Worm (Caenorhabditis elegans) whole organism, young adult: Measurements from ENCODE around the gene K06G5.1.

Experiments
- B0035.1 ChIP-seq: sonication (generic microtip); optimal IDR thresholded peaks from 2 replicates; lab custom pipeline; 2016; ENCODE audit warnings: missing genetic modification characterization, mild to moderate bottlenecking, missing compliant biosample characterization, missing genotype, missing genetic modification reagents
- F22D6.2 ChIP-seq: sonication (generic microtip); optimal IDR thresholded peaks from 2 replicates; lab custom pipeline; 2016; ENCODE audit warnings: mild to moderate bottlenecking, missing genetic modification characterization, missing compliant biosample characterization
- F23B12.7 ChIP-seq: sonication (generic microtip); optimal IDR thresholded peaks from 2 replicates; lab custom pipeline; 2017; ENCODE audit warnings: missing genetic modification characterization, mild to moderate bottlenecking, missing compliant biosample characterization, antibody characterized with exemption, moderate library complexity; ENCODE audit not compliant: insufficient read depth
- F33H1.4 ChIP-seq: fragments of 200-800 bp; sonication (Bioruptor generic); IDR thresholded peaks from 2 replicates; pipeline ENCODE4 v1.3.6; 2022; ENCODE audit warnings: missing genetic modification reagents, missing genetic modification characterization, missing compliant biosample characterization
- F57C9.4 ChIP-seq: sonication (generic microtip); optimal IDR thresholded peaks from 2 replicates; lab custom pipeline; 2017; ENCODE audit warnings: mild to moderate bottlenecking, missing genetic modification characterization, missing compliant biosample characterization
- K12H6.12 ChIP-seq: fragments of 200-800 bp; sonication (Bioruptor generic); optimal IDR thresholded peaks from 2 replicates; lab custom pipeline; 2018; ENCODE audit warnings: mild to moderate bottlenecking, missing genetic modification characterization, missing compliant biosample characterization
- Y67H2A.10 ChIP-seq: fragments of 200-800 bp; sonication (Bioruptor generic); conservative IDR thresholded peaks from 2 replicates; pipeline ENCODE4 v1.3.6; 2022; ENCODE audit warnings: missing genetic modification reagents, missing genetic modification characterization, missing compliant biosample characterization
- Y79H2A.3 ChIP-seq: fragments of 200-800 bp; sonication (Bioruptor generic); conservative IDR thresholded peaks from 2 replicates; pipeline ENCODE4 v1.3.6; 2022; ENCODE audit warnings: missing genetic modification reagents, missing genetic modification characterization, missing compliant biosample characterization
- akir-1 ChIP-seq: fragments of 200-800 bp; sonication (Bioruptor generic); optimal IDR thresholded peaks from 2 replicates; lab custom pipeline; 2018; ENCODE audit warnings: mild to moderate bottlenecking, missing genetic modification characterization, moderate library complexity, missing compliant biosample characterization
- ama-1 ChIP-seq, 3 experiments: fragments of 150-350 bp in 1 of 3; sonication (generic microtip) in 2 of 3; optimal IDR thresholded peaks; 2 replicates each; lab custom pipeline; 2014 to 2018; ENCODE audit warnings: missing biosample characterization in 2 of 3, missing genetic modification characterization in 2 of 3, missing genetic modification reagents in 2 of 3
- attf-5 ChIP-seq: fragments of 200-800 bp; sonication (Bioruptor generic); optimal IDR thresholded peaks from 2 replicates; lab custom pipeline; 2018; ENCODE audit warnings: mild to moderate bottlenecking, missing genetic modification characterization, missing compliant biosample characterization
- attf-6 ChIP-seq: fragments of 200-800 bp; sonication (Bioruptor generic); IDR thresholded peaks from 2 replicates; pipeline ENCODE4 v1.3.6; 2022; ENCODE audit warnings: missing genetic modification reagents, missing genetic modification characterization, missing compliant biosample characterization
- bed-1 ChIP-seq: fragments of 200-800 bp; sonication (Bioruptor generic); IDR thresholded peaks from 2 replicates; pipeline ENCODE4 v1.3.6; 2022; ENCODE audit warnings: missing genetic modification reagents, missing genetic modification characterization, missing compliant biosample characterization
- cebp-1 ChIP-seq, 2 experiments: fragments of 200-800 bp in 1 of 2; sonication (Bioruptor generic) in 1 of 2; sonication (generic microtip) in 1 of 2; IDR thresholded peaks in 1 of 2; optimal IDR thresholded peaks in 1 of 2; 2 replicates each; pipeline versions ENCODE4 v1.3.6 to Lab custom; 2017 to 2022; ENCODE audit warnings: missing compliant biosample characterization in 2 of 2, missing genetic modification characterization in 2 of 2, mild to moderate bottlenecking in 1 of 2, missing genetic modification reagents in 1 of 2, moderate library complexity in 1 of 2
- ceh-100 ChIP-seq: fragments of 200-800 bp; sonication (Bioruptor generic); IDR thresholded peaks from 2 replicates; pipeline ENCODE4 v1.3.6; 2022; ENCODE audit warnings: missing genetic modification reagents, missing genetic modification characterization, missing compliant biosample characterization
- ceh-27 ChIP-seq: fragments of 200-800 bp; sonication (Bioruptor generic); optimal IDR thresholded peaks from 2 replicates; lab custom pipeline; 2018; ENCODE audit warnings: mild to moderate bottlenecking, missing genetic modification characterization, moderate library complexity, missing compliant biosample characterization
- die-1 ChIP-seq: sonication (generic microtip); optimal IDR thresholded peaks from 2 replicates; lab custom pipeline; 2016; ENCODE audit warnings: missing genotype, mild to moderate bottlenecking, missing genetic modification characterization, missing compliant biosample characterization
- dox-1 ChIP-seq: fragments of 200-800 bp; sonication (Bioruptor generic); IDR thresholded peaks from 2 replicates; pipeline ENCODE4 v1.3.6; 2022; ENCODE audit warnings: missing genetic modification reagents, missing genetic modification characterization, missing compliant biosample characterization
- dpff-1 ChIP-seq: sonication (generic microtip); optimal IDR thresholded peaks from 2 replicates; lab custom pipeline; 2017; ENCODE audit warnings: mild to moderate bottlenecking, missing genetic modification characterization, missing compliant biosample characterization
- dpl-1 ChIP-seq: fragments of 150-350 bp; optimal IDR thresholded peaks from 2 replicates; lab custom pipeline; 2014; ENCODE audit warnings: missing biosample characterization, missing genetic modification reagents, missing genetic modification characterization
- egl-44 ChIP-seq: fragments of 200-800 bp; sonication (Bioruptor generic); IDR thresholded peaks from 2 replicates; pipeline ENCODE4 v1.3.6; 2022; ENCODE audit warnings: missing genetic modification reagents, missing genetic modification characterization, missing compliant biosample characterization
- egrh-3 ChIP-seq: fragments of 200-800 bp; sonication (Bioruptor generic); IDR thresholded peaks from 2 replicates; pipeline ENCODE4 v1.3.6; 2022; ENCODE audit warnings: missing genetic modification reagents, missing genetic modification characterization, missing compliant biosample characterization
- ets-4 ChIP-seq: fragments of 200-800 bp; sonication (Bioruptor generic); optimal IDR thresholded peaks from 2 replicates; lab custom pipeline; 2018; ENCODE audit warnings: mild to moderate bottlenecking, missing genetic modification characterization, missing compliant biosample characterization
- gei-17 ChIP-seq: fragments of 200-800 bp; sonication (Bioruptor generic); optimal IDR thresholded peaks from 2 replicates; lab custom pipeline; 2018; ENCODE audit warnings: mild to moderate bottlenecking, missing genetic modification characterization, missing compliant biosample characterization
- hlh-12 ChIP-seq: sonication (generic microtip); optimal IDR thresholded peaks from 2 replicates; lab custom pipeline; 2016; ENCODE audit warnings: missing genetic modification characterization, missing compliant biosample characterization
- hmg-1.2 ChIP-seq: fragments of 200-800 bp; sonication (Bioruptor generic); IDR thresholded peaks from 2 replicates; pipeline ENCODE4 v1.3.6; 2022; ENCODE audit warnings: missing genetic modification reagents, missing genetic modification characterization, missing compliant biosample characterization
- let-526 ChIP-seq: fragments of 200-800 bp; sonication (Bioruptor generic); IDR thresholded peaks from 2 replicates; pipeline ENCODE4 v1.3.6; 2022; ENCODE audit warnings: missing genetic modification reagents, missing genetic modification characterization, missing compliant biosample characterization
- lin-54 ChIP-seq: fragments of 200-800 bp; sonication (Bioruptor generic); optimal IDR thresholded peaks from 2 replicates; lab custom pipeline; 2018; ENCODE audit warnings: mild to moderate bottlenecking, missing genetic modification characterization, missing compliant biosample characterization
- lir-1 ChIP-seq: fragments of 200-800 bp; sonication (Bioruptor generic); conservative IDR thresholded peaks from 2 replicates; pipeline ENCODE4 v1.3.6; 2022; ENCODE audit warnings: missing genetic modification reagents, missing genetic modification characterization, missing compliant biosample characterization
- madf-3 ChIP-seq: fragments of 200-800 bp; sonication (Bioruptor generic); IDR thresholded peaks from 2 replicates; pipeline ENCODE4 v1.3.6; 2022; ENCODE audit warnings: missing genetic modification reagents, missing genetic modification characterization, missing compliant biosample characterization
- madf-6 ChIP-seq: fragments of 200-800 bp; sonication (Bioruptor generic); IDR thresholded peaks from 2 replicates; pipeline ENCODE4 v1.3.6; 2022; ENCODE audit warnings: missing genetic modification reagents, missing genetic modification characterization, missing compliant biosample characterization
- mcd-1 ChIP-seq: fragments of 200-800 bp; sonication (Bioruptor generic); IDR thresholded peaks from 2 replicates; pipeline ENCODE4 v1.3.6; 2022; ENCODE audit warnings: missing genetic modification reagents, missing genetic modification characterization, missing compliant biosample characterization
- mel-28 ChIP-seq: sonication (generic microtip); optimal IDR thresholded peaks from 2 replicates; lab custom pipeline; 2016; ENCODE audit warnings: borderline replicate concordance, mild to moderate bottlenecking, missing genetic modification characterization, missing compliant biosample characterization
- nfya-1 ChIP-seq: sonication (generic microtip); optimal IDR thresholded peaks from 2 replicates; lab custom pipeline; 2017; ENCODE audit warnings: antibody characterized with exemption, missing compliant biosample characterization, missing genetic modification characterization, borderline replicate concordance; ENCODE audit not compliant: insufficient read depth
- nhr-80 ChIP-seq: sonication (generic microtip); optimal IDR thresholded peaks from 2 replicates; lab custom pipeline; 2016; ENCODE audit warnings: missing genetic modification characterization, missing compliant biosample characterization
- pbrm-1 ChIP-seq: fragments of 200-800 bp; sonication (Bioruptor generic); IDR thresholded peaks from 2 replicates; pipeline ENCODE4 v1.3.6; 2022; ENCODE audit warnings: missing genetic modification reagents, missing genetic modification characterization, missing compliant biosample characterization
- rcor-1 ChIP-seq: fragments of 200-800 bp; sonication (Bioruptor generic); IDR thresholded peaks from 2 replicates; pipeline ENCODE4 v1.3.6; 2022; ENCODE audit warnings: missing genetic modification reagents, missing genetic modification characterization, missing compliant biosample characterization
- rpc-1 ChIP-seq, 2 experiments: fragments of 150-350 bp in 1 of 2; sonication (generic microtip) in 1 of 2; optimal IDR thresholded peaks; 2 replicates each; lab custom pipeline; 2014 to 2018; ENCODE audit warnings: missing biosample characterization in 1 of 2, missing genetic modification characterization in 1 of 2, missing genetic modification reagents in 1 of 2, missing genotype in 1 of 2
- tbp1 ChIP-seq: fragments of 200-800 bp; sonication (Bioruptor generic); optimal IDR thresholded peaks from 2 replicates; lab custom pipeline; 2018; ENCODE audit warnings: mild to moderate bottlenecking, missing genetic modification characterization, missing compliant biosample characterization
- tbx-9 ChIP-seq: sonication (generic microtip); optimal IDR thresholded peaks from 2 replicates; lab custom pipeline; 2016; ENCODE audit warnings: borderline replicate concordance, missing genetic modification characterization, inconsistent platforms, missing compliant biosample characterization
- tlf-1 ChIP-seq: fragments of 200-800 bp; sonication (Bioruptor generic); optimal IDR thresholded peaks from 2 replicates; lab custom pipeline; 2018; ENCODE audit warnings: mild to moderate bottlenecking, missing genetic modification characterization, missing compliant biosample characterization
- xnd-1 ChIP-seq: sonication (generic microtip); optimal IDR thresholded peaks from 2 replicates; lab custom pipeline; 2016; ENCODE audit warnings: missing genotype, missing genetic modification reagents, missing genetic modification characterization, missing compliant biosample characterization
- zfh-2 ChIP-seq: fragments of 200-800 bp; sonication (Bioruptor generic); conservative IDR thresholded peaks from 2 replicates; pipeline ENCODE4 v1.3.6; 2022; ENCODE audit warnings: missing genetic modification reagents, missing genetic modification characterization, missing compliant biosample characterization

The K06G5.1 gene

ce11 chrX:14234366-14234765, 19.6 kb downstream of the K06G5.1 start, which contains the start of gene srg-36:
TSS of gene srg-36 (minus strand) at chrX:14234466.
- TF ChIP-seq egl-44 (GFP tag; lab: Robert Waterston, UW) (no peak), dox-1 (GFP tag; lab: Robert Waterston, UW) (no peak), dpl-1 (GFP tag; lab: Kevin White, UChicago) (no peak), Y67H2A.10 (no peak), xnd-1 (no peak), mel-28 (no peak), tlf-1 (GFP tag; lab: Kevin White, UChicago) (no peak), F57C9.4 (tag; lab: Kevin White, UChicago) (no peak), lin-54 (GFP tag; lab: Kevin White, UChicago) (no peak), madf-6 (no peak), Y79H2A.3 (GFP tag; lab: Robert Waterston, UW) (no peak), tbx-9 (no peak)

ce11 chrX:14234932-14235331, 20.2 kb downstream of the K06G5.1 start, which contains the start of gene srg-37:
TSS of gene srg-37 (minus strand) at chrX:14235032.
- TF ChIP-seq gei-17 (GFP tag; lab: Kevin White, UChicago) (no peak), cebp-1 (GFP tag; IDR thresholded peaks at IDR 0.05; lab: Robert Waterston, UW) (no peak), cebp-1 (tag; optimal IDR thresholded peaks at IDR 0.05; lab: Kevin White, UChicago) (no peak), rpc-1 (optimal IDR thresholded peaks at IDR 0.05; lab: Kevin White, UChicago) (no peak), rpc-1 (tag; optimal IDR thresholded peaks at IDR 0.05; lab: Kevin White, UChicago) (no peak), B0035.1 (no peak), akir-1 (GFP tag; lab: Kevin White, UChicago) (no peak), dpff-1 (no peak), bed-1 (no peak), F22D6.2 (tag; lab: Kevin White, UChicago) (no peak), F23B12.7 (tag; lab: Kevin White, UChicago) (no peak), rcor-1 (GFP tag; lab: Robert Waterston, UW) (no peak), F33H1.4 (GFP tag; lab: Robert Waterston, UW) (no peak), nhr-80 (tag; lab: Kevin White, UChicago) (no peak), pbrm-1 (GFP tag; lab: Robert Waterston, UW) (no peak), dox-1 (GFP tag; lab: Robert Waterston, UW) (no peak), ceh-100 (GFP tag; lab: Robert Waterston, UW) (no peak), attf-6 (GFP tag; lab: Robert Waterston, UW) (no peak)
- TF ChIP-seq, all 124 proteins: peak for 0

ce11 chrX:14236121-14236824, 21.5 kb downstream of the K06G5.1 start:
- TF ChIP-seq zfh-2 (GFP tag; lab: Robert Waterston, UW) (peak; percentile 90), K12H6.12 (no peak), egrh-3 (peak; percentile 93), mcd-1 (GFP tag; lab: Robert Waterston, UW) (peak; percentile 23; the same call in 1 of the 2 replicates)

ce11 chrX:14238291-14238758, 23.6 kb downstream of the K06G5.1 start, which contains the start of gene K04C1.2:
TSS of gene K04C1.2 (plus strand) at chrX:14238708.
- no peak for TF ChIP-seq ets-4 (GFP tag; lab: Kevin White, UChicago)
- peak; percentile 36 for TF ChIP-seq K12H6.12
- TF ChIP-seq die-1 (tag; lab: Kevin White, UChicago), result no peak
- no peak for TF ChIP-seq ama-1 (optimal IDR thresholded peaks at IDR 0.05; lab: Kevin White, UChicago)
- TF ChIP-seq ama-1 (GFP tag; optimal IDR thresholded peaks at IDR 0.05; lab: Kevin White, UChicago), result no peak
- no peak for TF ChIP-seq madf-3 (GFP tag; lab: Robert Waterston, UW)
- peak; percentile 22 for TF ChIP-seq nhr-80 (tag; lab: Kevin White, UChicago)
- TF ChIP-seq nfya-1, result no peak
- peak; percentile 58 for TF ChIP-seq ceh-27 (GFP tag; lab: Kevin White, UChicago)
- no peak for TF ChIP-seq let-526 (GFP tag; lab: Robert Waterston, UW)
- peak; percentile 79 for TF ChIP-seq lir-1 (GFP tag; lab: Robert Waterston, UW)
- TF ChIP-seq hmg-1.2, result peak; percentile 80; the same call in 1 of the 2 replicates
- no peak for TF ChIP-seq hlh-12 (tag; lab: Kevin White, UChicago)
- TF ChIP-seq attf-5 (GFP tag; lab: Kevin White, UChicago), result peak; percentile 62
- TF ChIP-seq tbp1 (GFP tag; lab: Kevin White, UChicago), result peak; percentile 5
